Worm (Caenorhabditis elegans) whole organism, young adult: ENCODE measurements around the gene grl-18.

Experiments used
- B0261.1 ChIP-seq: sonication (generic microtip); optimal IDR thresholded peaks from 2 replicates; lab custom pipeline; 2016; ENCODE audit warnings: mild to moderate bottlenecking, missing genetic modification characterization, moderate library complexity, missing compliant biosample characterization
- B0336.3 ChIP-seq: fragments of 200-800 bp; sonication (Bioruptor generic); IDR thresholded peaks from 2 replicates; pipeline ENCODE4 v1.3.6; 2022; ENCODE audit warnings: missing genetic modification characterization, missing compliant biosample characterization
- C06A6.2 ChIP-seq: fragments of 200-800 bp; sonication (Bioruptor generic); conservative IDR thresholded peaks from 2 replicates; pipeline ENCODE4 v1.3.6; 2022; ENCODE audit warnings: missing genetic modification characterization, missing compliant biosample characterization
- D2030.7 ChIP-seq: fragments of 200-800 bp; sonication (Bioruptor generic); IDR thresholded peaks from 2 replicates; pipeline ENCODE4 v1.3.6; 2022; ENCODE audit warnings: missing genetic modification reagents, missing genetic modification characterization, missing compliant biosample characterization
- F10E7.11 ChIP-seq: sonication (generic microtip); optimal IDR thresholded peaks from 2 replicates; lab custom pipeline; 2017; ENCODE audit warnings: mild to moderate bottlenecking, missing genetic modification characterization, moderate library complexity, missing compliant biosample characterization
- F33H1.4 ChIP-seq: fragments of 200-800 bp; sonication (Bioruptor generic); IDR thresholded peaks from 2 replicates; pipeline ENCODE4 v1.3.6; 2022; ENCODE audit warnings: missing genetic modification reagents, missing genetic modification characterization, missing compliant biosample characterization
- F37B4.10 ChIP-seq: fragments of 200-800 bp; sonication (Bioruptor generic); IDR thresholded peaks from 2 replicates; pipeline ENCODE4 v1.3.6; 2022; ENCODE audit warnings: missing genetic modification characterization, missing compliant biosample characterization
- F49E8.2 ChIP-seq: sonication (generic microtip); optimal IDR thresholded peaks from 3 replicates; lab custom pipeline; 2017; ENCODE audit warnings: missing genetic modification characterization, mild to moderate bottlenecking, missing compliant biosample characterization, antibody characterized with exemption, moderate library complexity; ENCODE audit not compliant: insufficient read depth
- K12H6.12 ChIP-seq: fragments of 200-800 bp; sonication (Bioruptor generic); optimal IDR thresholded peaks from 2 replicates; lab custom pipeline; 2018; ENCODE audit warnings: mild to moderate bottlenecking, missing genetic modification characterization, missing compliant biosample characterization
- Y67H2A.10 ChIP-seq: fragments of 200-800 bp; sonication (Bioruptor generic); conservative IDR thresholded peaks from 2 replicates; pipeline ENCODE4 v1.3.6; 2022; ENCODE audit warnings: missing genetic modification reagents, missing genetic modification characterization, missing compliant biosample characterization
- Y79H2A.3 ChIP-seq: fragments of 200-800 bp; sonication (Bioruptor generic); conservative IDR thresholded peaks from 2 replicates; pipeline ENCODE4 v1.3.6; 2022; ENCODE audit warnings: missing genetic modification reagents, missing genetic modification characterization, missing compliant biosample characterization
- Y95B8A.8 ChIP-seq: fragments of 200-800 bp; sonication (Bioruptor generic); IDR thresholded peaks from 2 replicates; pipeline ENCODE4 v1.3.6; 2022; ENCODE audit warnings: missing genetic modification reagents, missing genetic modification characterization, missing compliant biosample characterization
- ZK185.1 ChIP-seq: sonication (generic microtip); optimal IDR thresholded peaks from 2 replicates; lab custom pipeline; 2016; ENCODE audit warnings: mild to moderate bottlenecking, missing genetic modification characterization, missing compliant biosample characterization; ENCODE audit not compliant: poor library complexity, severe bottlenecking
- aptf-2 ChIP-seq: fragments of 200-800 bp; sonication (Bioruptor generic); conservative IDR thresholded peaks from 2 replicates; pipeline ENCODE4 v1.3.6; 2022; ENCODE audit warnings: missing genetic modification reagents, missing genetic modification characterization, missing compliant biosample characterization
- attf-5 ChIP-seq: fragments of 200-800 bp; sonication (Bioruptor generic); optimal IDR thresholded peaks from 2 replicates; lab custom pipeline; 2018; ENCODE audit warnings: mild to moderate bottlenecking, missing genetic modification characterization, missing compliant biosample characterization
- attf-6 ChIP-seq: fragments of 200-800 bp; sonication (Bioruptor generic); IDR thresholded peaks from 2 replicates; pipeline ENCODE4 v1.3.6; 2022; ENCODE audit warnings: missing genetic modification reagents, missing genetic modification characterization, missing compliant biosample characterization
- ceh-100 ChIP-seq: fragments of 200-800 bp; sonication (Bioruptor generic); IDR thresholded peaks from 2 replicates; pipeline ENCODE4 v1.3.6; 2022; ENCODE audit warnings: missing genetic modification reagents, missing genetic modification characterization, missing compliant biosample characterization
- chd-7 ChIP-seq: sonication (generic microtip); optimal IDR thresholded peaks from 2 replicates; lab custom pipeline; 2016; ENCODE audit warnings: mild to moderate bottlenecking, missing genetic modification characterization, moderate library complexity, missing compliant biosample characterization
- dpff-1 ChIP-seq: sonication (generic microtip); optimal IDR thresholded peaks from 2 replicates; lab custom pipeline; 2017; ENCODE audit warnings: mild to moderate bottlenecking, missing genetic modification characterization, missing compliant biosample characterization
- dpl-1 ChIP-seq: fragments of 150-350 bp; optimal IDR thresholded peaks from 2 replicates; lab custom pipeline; 2014; ENCODE audit warnings: missing biosample characterization, missing genetic modification reagents, missing genetic modification characterization
- efl-1 ChIP-seq: fragments of 150-350 bp; optimal IDR thresholded peaks from 2 replicates; lab custom pipeline; 2014; ENCODE audit warnings: missing biosample characterization, missing genetic modification reagents, missing genetic modification characterization
- egl-18 ChIP-seq: fragments of 200-800 bp; sonication (Bioruptor generic); IDR thresholded peaks from 2 replicates; pipeline ENCODE4 v1.3.6; 2022; ENCODE audit warnings: missing genetic modification reagents, missing genetic modification characterization, missing compliant biosample characterization
- egl-44 ChIP-seq: fragments of 200-800 bp; sonication (Bioruptor generic); IDR thresholded peaks from 2 replicates; pipeline ENCODE4 v1.3.6; 2022; ENCODE audit warnings: missing genetic modification reagents, missing genetic modification characterization, missing compliant biosample characterization
- ets-4 ChIP-seq: fragments of 200-800 bp; sonication (Bioruptor generic); optimal IDR thresholded peaks from 2 replicates; lab custom pipeline; 2018; ENCODE audit warnings: mild to moderate bottlenecking, missing genetic modification characterization, missing compliant biosample characterization
- gei-17 ChIP-seq: fragments of 200-800 bp; sonication (Bioruptor generic); optimal IDR thresholded peaks from 2 replicates; lab custom pipeline; 2018; ENCODE audit warnings: mild to moderate bottlenecking, missing genetic modification characterization, missing compliant biosample characterization
- hmg-1.2 ChIP-seq: fragments of 200-800 bp; sonication (Bioruptor generic); IDR thresholded peaks from 2 replicates; pipeline ENCODE4 v1.3.6; 2022; ENCODE audit warnings: missing genetic modification reagents, missing genetic modification characterization, missing compliant biosample characterization
- hmg-20 ChIP-seq: fragments of 200-800 bp; sonication (Bioruptor generic); IDR thresholded peaks from 2 replicates; pipeline ENCODE4 v1.3.6; 2022; ENCODE audit warnings: missing genetic modification reagents, missing genetic modification characterization, missing compliant biosample characterization
- hsf-1 ChIP-seq: fragments of 200-800 bp; sonication (Bioruptor generic); IDR thresholded peaks from 2 replicates; pipeline ENCODE4 v1.3.6; 2022; ENCODE audit warnings: missing genetic modification reagents, missing genetic modification characterization, missing compliant biosample characterization
- let-607 ChIP-seq, 2 experiments: fragments of 200-800 bp in 1 of 2; sonication (Bioruptor generic) in 1 of 2; sonication (generic microtip) in 1 of 2; optimal IDR thresholded peaks; 2 replicates each; lab custom pipeline; 2016 to 2018; ENCODE audit warnings: mild to moderate bottlenecking in 2 of 2, missing compliant biosample characterization in 2 of 2, missing genetic modification characterization in 2 of 2, moderate library complexity in 2 of 2, missing genotype in 1 of 2
- lin-54 ChIP-seq: fragments of 200-800 bp; sonication (Bioruptor generic); optimal IDR thresholded peaks from 2 replicates; lab custom pipeline; 2018; ENCODE audit warnings: mild to moderate bottlenecking, missing genetic modification characterization, missing compliant biosample characterization
- madf-8 ChIP-seq: fragments of 200-800 bp; sonication (Bioruptor generic); conservative IDR thresholded peaks from 2 replicates; pipeline ENCODE4 v1.3.6; 2022; ENCODE audit warnings: missing genetic modification reagents, missing genetic modification characterization, missing compliant biosample characterization
- nfyb-1 ChIP-seq: fragments of 200-800 bp; sonication (Bioruptor generic); IDR thresholded peaks from 2 replicates; pipeline ENCODE4 v1.3.6; 2022; ENCODE audit warnings: missing genetic modification reagents, missing genetic modification characterization, missing compliant biosample characterization
- nhr-90 ChIP-seq: sonication (generic microtip); optimal IDR thresholded peaks from 2 replicates; lab custom pipeline; 2016; ENCODE audit warnings: missing genotype, mild to moderate bottlenecking, missing genetic modification characterization, missing compliant biosample characterization
- pbrm-1 ChIP-seq: fragments of 200-800 bp; sonication (Bioruptor generic); IDR thresholded peaks from 2 replicates; pipeline ENCODE4 v1.3.6; 2022; ENCODE audit warnings: missing genetic modification reagents, missing genetic modification characterization, missing compliant biosample characterization
- pha-4 ChIP-seq: fragments of 150-350 bp; sonication (generic microtip); optimal IDR thresholded peaks from 2 replicates; lab custom pipeline; 2014; ENCODE audit warnings: missing biosample characterization, missing genetic modification reagents, missing genetic modification characterization
- rcor-1 ChIP-seq: fragments of 200-800 bp; sonication (Bioruptor generic); IDR thresholded peaks from 2 replicates; pipeline ENCODE4 v1.3.6; 2022; ENCODE audit warnings: missing genetic modification reagents, missing genetic modification characterization, missing compliant biosample characterization
- rpc-1 ChIP-seq, 2 experiments: fragments of 150-350 bp in 1 of 2; sonication (generic microtip) in 1 of 2; optimal IDR thresholded peaks; 2 replicates each; lab custom pipeline; 2014 to 2018; ENCODE audit warnings: missing biosample characterization in 1 of 2, missing genetic modification characterization in 1 of 2, missing genetic modification reagents in 1 of 2, missing genotype in 1 of 2
- snpc-4 ChIP-seq, 5 experiments: fragments of 150-350 bp in 1 of 5; sonication (generic microtip) in 4 of 5; optimal IDR thresholded peaks; 2 replicates each; lab custom pipeline; 2014 to 2018; ENCODE audit warnings: missing genetic modification characterization in 5 of 5, missing biosample characterization in 3 of 5, antibody characterized with exemption in 2 of 5, mild to moderate bottlenecking in 2 of 5, missing compliant biosample characterization in 2 of 5, missing genotype in 2 of 5, moderate library complexity in 2 of 5, missing genetic modification reagents in 1 of 5
- somi-1 ChIP-seq: fragments of 200-800 bp; sonication (Bioruptor generic); optimal IDR thresholded peaks from 2 replicates; lab custom pipeline; 2018; ENCODE audit warnings: mild to moderate bottlenecking, missing genetic modification characterization, missing compliant biosample characterization
- unc-62 ChIP-seq: fragments of 150-350 bp; optimal IDR thresholded peaks from 2 replicates; lab custom pipeline; 2014; ENCODE audit warnings: missing biosample characterization, missing genetic modification reagents, missing genetic modification characterization
- zfh-2 ChIP-seq: fragments of 200-800 bp; sonication (Bioruptor generic); conservative IDR thresholded peaks from 2 replicates; pipeline ENCODE4 v1.3.6; 2022; ENCODE audit warnings: missing genetic modification reagents, missing genetic modification characterization, missing compliant biosample characterization

grl-18 gene

ce11 chrV:5504807-5505442, 16.3 kb upstream of the grl-18 start, which contains the start of the genes dnj-19 and nhr-47 (continued):
- TF ChIP-seq dpff-1 (tag; lab: Kevin White, UChicago) (no peak), gei-17 (GFP tag; lab: Kevin White, UChicago) (peak; percentile 50), snpc-4 (GFP tag; optimal IDR thresholded peaks at IDR 0.05; lab: Kevin White, UChicago) (peak; percentile 52), snpc-4 (tag; optimal IDR thresholded peaks at IDR 0.05; lab: Kevin White, UChicago) (peak in 3 of 4 experiments; percentile 76 to 84 (median 78)), egl-18 (GFP tag; lab: Robert Waterston, UW) (0 out of 2 replicates have a peak, but pooled peaks have one; percentile 39), Y79H2A.3 (GFP tag; lab: Robert Waterston, UW) (no peak), nhr-90 (tag; lab: Kevin White, UChicago) (no peak), Y95B8A.8 (0 out of 2 replicates have a peak, but pooled peaks have one; percentile 32), efl-1 (GFP tag; lab: Kevin White, UChicago) (peak; percentile 41), aptf-2 (GFP tag; lab: Robert Waterston, UW) (no peak; the same call in 1 of the 2 replicates), ZK185.1 (tag; lab: Kevin White, UChicago) (peak; percentile 75), dpl-1 (GFP tag; lab: Kevin White, UChicago) (peak; percentile 63), unc-62 (GFP tag; lab: Kevin White, UChicago) (no peak), pha-4 (tag; lab: Kevin White, UChicago) (no peak), let-607 (tag; optimal IDR thresholded peaks at IDR 0.05; lab: Kevin White, UChicago) (peak; percentile 23 to 86), rpc-1 (optimal IDR thresholded peaks at IDR 0.05; lab: Kevin White, UChicago) (peak; percentile 1), rpc-1 (tag; optimal IDR thresholded peaks at IDR 0.05; lab: Kevin White, UChicago) (no peak), F49E8.2 (tag; lab: Kevin White, UChicago) (peak; percentile 58), hsf-1 (GFP tag; lab: Robert Waterston, UW) (peak; percentile 98), lin-54 (peak; percentile 91), attf-5 (GFP tag; lab: Kevin White, UChicago) (peak; percentile 89), attf-6 (GFP tag; lab: Robert Waterston, UW) (peak; percentile 71), hmg-20 (GFP tag; lab: Robert Waterston, UW) (peak; percentile 88), rcor-1 (peak; percentile 91), pbrm-1 (peak; percentile 96), madf-8 (GFP tag; lab: Robert Waterston, UW) (peak; percentile 75), Y67H2A.10 (GFP tag; lab: Robert Waterston, UW) (peak; percentile 70), C06A6.2 (GFP tag; lab: Robert Waterston, UW) (peak; percentile 84), K12H6.12 (tag; lab: Kevin White, UChicago) (peak; percentile 73), hmg-1.2 (peak; percentile 74), ets-4 (GFP tag; lab: Kevin White, UChicago) (no peak), D2030.7 (GFP tag; lab: Robert Waterston, UW) (peak; percentile 84), F37B4.10 (no peak), F10E7.11 (tag; lab: Kevin White, UChicago) (no peak), B0261.1 (tag; lab: Kevin White, UChicago) (no peak), zfh-2 (GFP tag; lab: Robert Waterston, UW) (no peak; the same call in 1 of the 2 replicates), chd-7 (tag; lab: Kevin White, UChicago) (peak; percentile 83), nfyb-1 (GFP tag; lab: Robert Waterston, UW) (peak; percentile 95), ceh-100 (peak; percentile 75), B0336.3 (peak; percentile 95), somi-1 (GFP tag; lab: Kevin White, UChicago) (peak; percentile 55), egl-44 (GFP tag; lab: Robert Waterston, UW) (peak; percentile 89), F33H1.4 (GFP tag; lab: Robert Waterston, UW) (peak; percentile 79)
